Worm (Caenorhabditis elegans): ENCODE measurements around the gene fbxa-65.

- no peak for TF ChIP-seq ama-1 (optimal IDR thresholded peaks at IDR 0.05)
- TF ChIP-seq aly-1 (tag; optimal IDR thresholded peaks at IDR 0.05): no peak
- TF ChIP-seq ceh-13 (GFP tag; optimal IDR thresholded peaks at IDR 0.05): no peak
- TF ChIP-seq ets-7 (tag; optimal IDR thresholded peaks at IDR 0.05): no peak
- TF ChIP-seq hnd-1 (tag; optimal IDR thresholded peaks at IDR 0.05): no peak
- no peak for TF ChIP-seq pes-1 (GFP tag; IDR thresholded peaks at IDR 0.05)
- TF ChIP-seq B0310.2 (tag; optimal IDR thresholded peaks at IDR 0.05): no peak
- no peak for TF ChIP-seq hmbx-1 (tag; optimal IDR thresholded peaks at IDR 0.05)
- no peak for TF ChIP-seq sea-1 (GFP tag; conservative IDR thresholded peaks at IDR 0.05)
- TF ChIP-seq F13C5.2 (tag; optimal IDR thresholded peaks at IDR 0.05): no peak
Measured at ce11 chrV:3346434-3347019, at the start of gene fbxa-65.
